Fruit fly (Drosophila melanogaster) whole organism, wandering third instar larva: ENCODE data around the gene beta-Man.

Experiments
- Abd-B ChIP-seq: fragments of >200 bp; optimal IDR thresholded peaks from 2 replicates; lab custom pipeline; 2017; ENCODE audit warnings: missing biosample characterization, missing genetic modification characterization
- CG32264 ChIP-seq: fragments of 200-800 bp; sonication (Bioruptor generic); optimal IDR thresholded peaks from 2 replicates; lab custom pipeline; 2016; ENCODE audit warnings: missing biosample characterization, missing genetic modification characterization
- CG9705 ChIP-seq: fragments of 200-800 bp; sonication (Bioruptor generic); optimal IDR thresholded peaks from 2 replicates; lab custom pipeline; 2018; ENCODE audit warnings: missing biosample characterization, mild to moderate bottlenecking, missing genetic modification characterization
- CrebA ChIP-seq: fragments of 200-800 bp; sonication (Bioruptor generic); optimal IDR thresholded peaks from 2 replicates; lab custom pipeline; 2016; ENCODE audit warnings: missing biosample characterization, mild to moderate bottlenecking, missing genetic modification characterization, borderline replicate concordance
- Dfd ChIP-seq: fragments of >200 bp; optimal IDR thresholded peaks from 2 replicates; lab custom pipeline; 2017; ENCODE audit warnings: missing biosample characterization, missing genetic modification characterization
- Dif ChIP-seq: fragments of 200-275, 200-300 bp; sonication (Bioruptor generic); optimal IDR thresholded peaks from 2 replicates; lab custom pipeline; 2018; ENCODE audit warnings: missing biosample characterization, missing genetic modification characterization; ENCODE audit not compliant: partially characterized antibody
- GATAd ChIP-seq: sonication (Bioruptor generic); optimal IDR thresholded peaks from 2 replicates; lab custom pipeline; 2016; ENCODE audit warnings: missing biosample characterization, missing genetic modification characterization
- HLH106 ChIP-seq: fragments of 200-800 bp; optimal IDR thresholded peaks from 3 replicates; lab custom pipeline; 2019; ENCODE audit warnings: missing biosample characterization, mild to moderate bottlenecking, missing genetic modification characterization, moderate library complexity
- Hnf4 ChIP-seq: fragments of 200-800 bp; sonication (Bioruptor generic); optimal IDR thresholded peaks from 2 replicates; lab custom pipeline; 2016; ENCODE audit warnings: missing biosample characterization, mild to moderate bottlenecking, missing genetic modification characterization
- Hr78 ChIP-seq: fragments of >200 bp; optimal IDR thresholded peaks from 2 replicates; lab custom pipeline; 2017; ENCODE audit warnings: missing biosample characterization, missing genetic modification characterization
- Hr83 ChIP-seq: fragments of 200-300 bp; sonication (Bioruptor generic); optimal IDR thresholded peaks from 2 replicates; lab custom pipeline; 2016; ENCODE audit warnings: missing biosample characterization, mild to moderate bottlenecking, missing genetic modification characterization, moderate library complexity; ENCODE audit not compliant: poor library complexity, severe bottlenecking
- Jra ChIP-seq: sonication (Bioruptor generic); optimal IDR thresholded peaks from 2 replicates; lab custom pipeline; 2016; ENCODE audit warnings: missing biosample characterization, missing genetic modification characterization
- Myc ChIP-seq: fragments of >200 bp; optimal IDR thresholded peaks from 2 replicates; lab custom pipeline; 2017
- OdsH ChIP-seq: fragments of 200-800 bp; sonication (Bioruptor generic); optimal IDR thresholded peaks from 2 replicates; lab custom pipeline; 2016; ENCODE audit warnings: missing biosample characterization, mild to moderate bottlenecking, missing genetic modification characterization
- Rel ChIP-seq, 2 experiments: fragments of 200-800 bp; sonication (Bioruptor generic) in 1 of 2; optimal IDR thresholded peaks; 2 replicates in 1 of 2; 3 replicates in 1 of 2; lab custom pipeline; 2016 to 2019; ENCODE audit warnings: mild to moderate bottlenecking in 2 of 2, missing biosample characterization in 2 of 2, missing genetic modification characterization in 2 of 2, moderate library complexity in 1 of 2
- Sp1 ChIP-seq: fragments of 200-800 bp; sonication (Bioruptor generic); optimal IDR thresholded peaks from 3 replicates; lab custom pipeline; 2019; ENCODE audit warnings: missing biosample characterization, mild to moderate bottlenecking, missing genetic modification characterization, moderate library complexity
- Vsx2 ChIP-seq: fragments of 200-300, 225-300 bp; sonication (Bioruptor generic); optimal IDR thresholded peaks from 2 replicates; lab custom pipeline; 2018; ENCODE audit warnings: missing biosample characterization, missing genetic modification characterization; ENCODE audit not compliant: partially characterized antibody
- br ChIP-seq: fragments of 200-800 bp; sonication (Bioruptor generic); optimal IDR thresholded peaks from 2 replicates; lab custom pipeline; 2016; ENCODE audit warnings: missing biosample characterization, missing genetic modification characterization
- dl ChIP-seq, 2 experiments: fragments of 175-275, 200-275 bp in 1 of 2; fragments of 200-275 bp in 1 of 2; sonication (Bioruptor generic); optimal IDR thresholded peaks; lab custom pipeline; 2018; ENCODE audit warnings: mild to moderate bottlenecking in 2 of 2, missing biosample characterization in 2 of 2, missing genetic modification characterization in 2 of 2, moderate library complexity in 2 of 2; ENCODE audit not compliant: partially characterized antibody in 2 of 2, insufficient read depth in 1 of 2
- dmrt93B ChIP-seq: fragments of 200-800 bp; sonication (Bioruptor generic); optimal IDR thresholded peaks from 2 replicates; lab custom pipeline; 2018; ENCODE audit warnings: missing biosample characterization, mild to moderate bottlenecking, missing genetic modification characterization
- dsf ChIP-seq: sonication (Bioruptor generic); optimal IDR thresholded peaks from 2 replicates; lab custom pipeline; 2016; ENCODE audit warnings: missing biosample characterization, missing genetic modification characterization, borderline replicate concordance
- ey ChIP-seq: fragments of 200-800 bp; sonication (Bioruptor generic); optimal IDR thresholded peaks from 2 replicates; lab custom pipeline; 2016; ENCODE audit warnings: missing biosample characterization, missing genetic modification characterization
- fru ChIP-seq: fragments of 200-800 bp; sonication (Bioruptor generic); optimal IDR thresholded peaks from 3 replicates; lab custom pipeline; 2016; ENCODE audit warnings: missing biosample characterization, mild to moderate bottlenecking, missing genetic modification characterization
- h ChIP-seq: fragments of 200-800 bp; sonication (Bioruptor generic); optimal IDR thresholded peaks from 3 replicates; lab custom pipeline; 2016; ENCODE audit warnings: missing biosample characterization, mild to moderate bottlenecking, missing genetic modification characterization
- jim ChIP-seq: fragments of 175-275, 200-325 bp; sonication (Bioruptor generic); optimal IDR thresholded peaks from 2 replicates; lab custom pipeline; 2016; ENCODE audit warnings: missing biosample characterization, mild to moderate bottlenecking, missing genetic modification characterization
- lola ChIP-seq: fragments of >200 bp; optimal IDR thresholded peaks from 2 replicates; lab custom pipeline; 2017; ENCODE audit warnings: missing biosample characterization, missing genetic modification characterization
- pan ChIP-seq: fragments of >200 bp; optimal IDR thresholded peaks from 2 replicates; lab custom pipeline; 2017
- rgr ChIP-seq: fragments of 200-800 bp; sonication (Bioruptor generic); optimal IDR thresholded peaks from 3 replicates; lab custom pipeline; 2016; ENCODE audit warnings: missing biosample characterization, mild to moderate bottlenecking, missing genetic modification characterization
- sage ChIP-seq: fragments of 200-800 bp; sonication (Bioruptor generic); optimal IDR thresholded peaks from 2 replicates; lab custom pipeline; 2016; ENCODE audit warnings: missing biosample characterization, mild to moderate bottlenecking, missing genetic modification characterization
- tai ChIP-seq: sonication (Bioruptor generic); optimal IDR thresholded peaks from 2 replicates; lab custom pipeline; 2016; ENCODE audit warnings: missing biosample characterization, missing genetic modification characterization
- usp ChIP-seq: fragments of >200 bp; optimal IDR thresholded peaks from 2 replicates; lab custom pipeline; 2017; ENCODE audit warnings: missing biosample characterization, missing genetic modification characterization

beta-Man gene

DNA sequence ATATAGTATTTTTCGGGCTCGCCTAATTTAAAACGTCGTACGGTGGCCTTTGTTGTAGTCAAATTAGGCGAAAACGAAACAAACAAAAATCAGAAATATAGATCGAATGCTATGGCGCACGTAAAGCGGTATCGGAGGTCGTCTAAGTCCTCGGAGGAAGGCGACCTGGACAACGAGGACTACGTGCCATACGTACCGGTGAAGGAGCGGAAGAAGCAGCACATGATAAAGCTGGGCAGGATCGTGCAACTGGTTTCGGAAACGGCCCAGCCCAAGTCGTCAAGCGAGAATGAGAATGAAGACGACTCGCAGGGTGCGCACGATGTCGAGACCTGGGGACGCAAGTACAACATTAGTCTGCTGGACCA is 36.0 kb downstream of the beta-Man start, which contains the start of gene abs:
TSS of gene abs (plus strand) at position 30 of the 368 bp plus-strand sequence.
- TF ChIP-seq Dif (GFP tag; lab: Kevin White, UChicago) (no peak), dsf (GFP tag; lab: Kevin White, UChicago) (no peak), Vsx2 (no peak), sage (GFP tag; lab: Kevin White, UChicago) (no peak), ey (GFP tag; lab: Kevin White, UChicago) (no peak), GATAd (GFP tag; lab: Kevin White, UChicago) (no peak), Hr78 (no peak), CG9705 (GFP tag; lab: Kevin White, UChicago) (no peak), Dfd (no peak), CG32264 (GFP tag; lab: Kevin White, UChicago) (no peak), lola (no peak), HLH106 (no peak), Rel (GFP tag; optimal IDR thresholded peaks at IDR 0.05; lab: Kevin White, UChicago) (no peak), Rel (tag; optimal IDR thresholded peaks at IDR 0.05; lab: Kevin White, UChicago) (no peak), br (GFP tag; lab: Kevin White, UChicago) (no peak), OdsH (no peak), Hnf4 (no peak), CrebA (GFP tag; lab: Kevin White, UChicago) (no peak), Myc (lab: Kevin White, UChicago) (no peak), dl (GFP tag; optimal IDR thresholded peaks at IDR 0.05; lab: Kevin White, UChicago; ENCODE audit: insufficient read depth in 1 of 2, partially characterized antibody in 2 of 2) (no peak)

- TF ChIP-seq Dfd: no peak
- TF ChIP-seq Rel (GFP tag; optimal IDR thresholded peaks at IDR 0.05; lab: Kevin White, UChicago): no peak
- TF ChIP-seq Rel (tag; optimal IDR thresholded peaks at IDR 0.05; lab: Kevin White, UChicago): peak; percentile 38
- TF ChIP-seq h (GFP tag; lab: Kevin White, UChicago): peak; percentile 46
These were observed 38.1 kb downstream of the beta-Man start, which contains the start of gene Gel for dm6 chr3R:4234991-4235553. Gene Gel, plus strand, starts transcription at chr3R:4235217.

DNA sequence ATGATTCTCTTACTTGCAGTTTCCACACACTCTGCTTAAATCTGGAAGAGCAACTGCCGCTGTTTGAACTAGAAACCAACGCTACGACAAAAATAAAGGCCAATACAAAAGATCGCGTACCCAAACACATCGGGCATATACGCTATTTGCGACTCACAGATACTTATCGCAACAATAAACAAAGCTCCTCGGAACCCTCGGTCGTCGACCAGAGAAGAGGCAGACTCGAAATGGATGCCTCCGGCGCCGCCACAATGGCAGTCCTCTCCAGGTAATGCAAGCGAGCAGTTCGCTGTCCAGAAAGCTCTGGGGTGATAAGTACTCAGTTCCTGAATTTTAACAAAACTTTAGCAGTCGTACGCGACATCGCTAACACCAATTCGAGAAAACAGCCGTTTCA is 39.5 kb downstream of the beta-Man start:
- no peak for TF ChIP-seq usp
- peak; percentile 10 for TF ChIP-seq Jra (GFP tag; lab: Kevin White, UChicago)
- no peak for TF ChIP-seq Myc (lab: Kevin White, UChicago)
- TF ChIP-seq fru (GFP tag; lab: Kevin White, UChicago): no peak
- peak; percentile 32 for TF ChIP-seq h (GFP tag; lab: Kevin White, UChicago)
- TF ChIP-seq Sp1: peak; percentile 14
- peak; percentile 5 for TF ChIP-seq rgr
- TF ChIP-seq Dif (GFP tag; lab: Kevin White, UChicago): peak; percentile 56
- no peak for TF ChIP-seq sage (GFP tag; lab: Kevin White, UChicago)
- TF ChIP-seq br (GFP tag; lab: Kevin White, UChicago): peak; percentile 40
- TF ChIP-seq jim: no peak
- peak; percentile 81 for TF ChIP-seq Hr83 (GFP tag; lab: Kevin White, UChicago)
- TF ChIP-seq, all 38 proteins: peak for 7

- TF ChIP-seq GATAd (GFP tag; lab: Kevin White, UChicago) (no peak), CG32264 (GFP tag; lab: Kevin White, UChicago) (no peak), jim (no peak), dmrt93B (GFP tag; lab: Kevin White, UChicago) (no peak), tai (no peak), Hnf4 (no peak)
These were observed 44.8 kb downstream of the beta-Man start for dm6 chr3R:4241776-4242175.

dm6 chr3R:4242209-4242887 is 45.3 kb downstream of the beta-Man start, which contains the start of gene CG14642:
Gene CG14642, minus strand, starts transcription at chr3R:4242717.
- TF ChIP-seq sage (GFP tag; lab: Kevin White, UChicago) (no peak), HLH106 (no peak), pan (lab: Kevin White, UChicago) (no peak), GATAd (GFP tag; lab: Kevin White, UChicago) (no peak), Rel (GFP tag; optimal IDR thresholded peaks at IDR 0.05; lab: Kevin White, UChicago) (no peak), Rel (tag; optimal IDR thresholded peaks at IDR 0.05; lab: Kevin White, UChicago) (peak; percentile 47), Abd-B (GFP tag; lab: Kevin White, UChicago) (no peak), Dfd (peak; percentile 99)
